Fruit fly (Drosophila melanogaster): ENCODE data around the gene CRMP.

The CRMP gene

DNA sequence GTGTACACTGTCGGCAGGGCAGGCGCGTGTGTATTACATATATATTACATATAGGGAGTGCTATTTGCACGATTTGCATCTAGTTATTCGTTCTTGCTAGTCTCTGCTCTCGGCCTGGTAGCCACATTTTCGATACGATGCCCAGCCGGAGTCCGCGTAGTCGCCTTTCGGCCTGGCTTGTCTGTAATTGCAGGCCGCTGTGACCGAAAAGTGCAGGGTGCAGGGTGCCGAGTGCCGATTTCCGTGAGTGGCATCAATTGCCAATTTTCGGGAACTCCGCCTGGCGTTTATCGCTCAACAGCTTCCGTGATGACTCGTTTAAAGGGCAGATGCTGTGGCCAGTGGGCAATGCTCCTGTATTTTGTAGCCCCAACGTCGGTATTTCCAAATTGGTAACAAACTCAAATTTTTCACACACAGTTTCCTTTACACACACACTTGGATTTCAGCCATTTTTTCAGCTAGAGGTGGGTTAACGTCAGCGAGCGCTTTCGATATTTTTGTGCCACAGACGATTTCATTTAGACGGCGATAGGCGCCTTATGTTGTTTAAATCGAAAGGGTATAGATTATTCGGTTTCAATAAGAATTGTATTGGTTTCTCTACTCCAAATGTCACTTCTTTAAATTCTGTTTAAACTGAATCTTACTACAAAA is 17.1 kb downstream of the CRMP start, which contains the start of gene CG2926 (continued):
- TF ChIP-seq fd96Cb (tag; optimal IDR thresholded peaks at IDR 0.05) (no peak), al (GFP tag; IDR thresholded peaks at IDR 0.05) (peak; percentile 37; the same call in 1 of the 2 replicates), Ada2b (GFP tag; IDR thresholded peaks at IDR 0.05) (0 out of 2 replicates have a peak, but pooled peaks have one; percentile 5), slou (GFP tag; optimal IDR thresholded peaks at IDR 0.05) (peak; percentile 16), sens-2 (GFP tag; IDR thresholded peaks at IDR 0.05) (no peak), wdn (GFP tag; IDR thresholded peaks at IDR 0.05) (0 out of 2 replicates have a peak, but pooled peaks have one; percentile 5), repo (GFP tag; optimal IDR thresholded peaks at IDR 0.05) (peak; percentile 16), Ets65A (GFP tag) (peak; percentile 93), fd64A (GFP tag; optimal IDR thresholded peaks at IDR 0.05) (no peak), CG11247 (GFP tag; IDR thresholded peaks at IDR 0.05) (peak; percentile 26; the same call in 1 of the 2 replicates), CG14441 (GFP tag; IDR thresholded peaks at IDR 0.05) (0 out of 2 replicates have a peak, but pooled peaks have one; percentile 18), CG13775 (GFP tag; optimal IDR thresholded peaks at IDR 0.05) (no peak), Rfx (GFP tag; IDR thresholded peaks at IDR 0.05) (peak; percentile 78), YL-1 (GFP tag; optimal IDR thresholded peaks at IDR 0.05) (peak; percentile 86), Pdp1 (GFP tag; optimal IDR thresholded peaks at IDR 0.05) (peak in 1 of 2 experiments; percentile 26), sr (GFP tag; IDR thresholded peaks at IDR 0.05) (no peak), Poxn (GFP tag; IDR thresholded peaks at IDR 0.05) (no peak), CG2875 (GFP tag; optimal IDR thresholded peaks at IDR 0.05) (no peak), CG16813 (GFP tag; IDR thresholded peaks at IDR 0.05; ENCODE audit: partially characterized antibody) (peak; percentile 88), MTF-1 (GFP tag; optimal IDR thresholded peaks at IDR 0.05; ENCODE audit: borderline replicate concordance) (no peak), dpn (GFP tag; optimal IDR thresholded peaks at IDR 0.05) (peak in 1 of 2 experiments; percentile 25), CG15011 (GFP tag; optimal IDR thresholded peaks at IDR 0.05) (no peak), ATbp (GFP tag; optimal IDR thresholded peaks at IDR 0.05) (no peak), unpg (GFP tag; optimal IDR thresholded peaks at IDR 0.05) (no peak), her (GFP tag; optimal IDR thresholded peaks at IDR 0.05) (peak; percentile 55), bcd (GFP tag; optimal IDR thresholded peaks at IDR 0.05) (no peak), Bgb (GFP tag; IDR thresholded peaks at IDR 0.05; ENCODE audit: partially characterized antibody) (peak; percentile 94), pzg (GFP tag; optimal IDR thresholded peaks at IDR 0.05) (peak; percentile 71), GATAe (GFP tag; conservative IDR thresholded peaks at IDR 0.05) (no peak), dan (GFP tag; IDR thresholded peaks at IDR 0.05) (no peak), ato (GFP tag; IDR thresholded peaks at IDR 0.05; ENCODE audit: partially characterized antibody) (peak; percentile 91), CG6654 (GFP tag; optimal IDR thresholded peaks at IDR 0.05) (no peak), knrl (GFP tag; IDR thresholded peaks at IDR 0.05; ENCODE audit: partially characterized antibody) (peak; percentile 89), CTCF (GFP tag; optimal IDR thresholded peaks at IDR 0.05) (no peak), CG6254 (GFP tag; optimal IDR thresholded peaks at IDR 0.05) (peak; percentile 54), Nf-YA (GFP tag; IDR thresholded peaks at IDR 0.05) (no peak), aop (GFP tag; IDR thresholded peaks at IDR 0.05) (no peak), kay (GFP tag; optimal IDR thresholded peaks at IDR 0.05) (peak; percentile 28), dmrt11E (tag; optimal IDR thresholded peaks at IDR 0.05) (peak; percentile 25), CG30403 (GFP tag; optimal IDR thresholded peaks at IDR 0.05) (no peak), cg (GFP tag; optimal IDR thresholded peaks at IDR 0.05) (peak; percentile 75), sug (tag; optimal IDR thresholded peaks at IDR 0.05) (no peak), vfl (GFP tag; optimal IDR thresholded peaks at IDR 0.05) (peak; percentile 38), pho (GFP tag; optimal IDR thresholded peaks at IDR 0.05) (peak; percentile 60), CG4820 (GFP tag; optimal IDR thresholded peaks at IDR 0.05) (no peak), CG7928 (GFP tag; optimal IDR thresholded peaks at IDR 0.05) (peak; percentile 6), CG2202 (tag; optimal IDR thresholded peaks at IDR 0.05) (no peak), usp (GFP tag; optimal IDR thresholded peaks at IDR 0.05) (no peak), CrebB (tag; optimal IDR thresholded peaks at IDR 0.05) (no peak), slbo (GFP tag; IDR thresholded peaks at IDR 0.05) (peak; percentile 72)
